Fruit fly (Drosophila melanogaster): ENCODE measurements around the gene upd2.

DNA sequence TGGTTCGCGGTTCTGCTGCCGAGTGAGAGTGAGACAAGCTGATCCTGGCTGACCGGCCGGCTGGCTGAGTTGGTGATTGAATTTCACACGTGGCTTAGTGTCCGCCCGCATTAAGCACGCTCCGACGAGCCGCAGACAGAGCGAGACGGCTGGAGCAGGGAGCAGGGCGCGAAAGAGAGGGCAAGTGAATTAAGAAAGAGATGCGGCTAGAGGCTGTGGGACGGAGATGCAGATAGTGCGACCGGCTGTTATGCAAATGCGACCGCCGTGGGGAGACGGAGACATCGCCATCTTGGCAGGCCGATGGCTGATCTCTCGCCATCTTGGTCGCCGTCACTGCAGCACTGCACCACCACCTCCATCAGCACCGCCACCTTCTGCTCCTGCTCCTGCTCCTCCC lies 23.8 kb upstream of the upd2 start:
- TF ChIP-seq CG8478 (optimal IDR thresholded peaks at IDR 0.05) (no peak), pan (optimal IDR thresholded peaks at IDR 0.05) (no peak), EcR (GFP tag; optimal IDR thresholded peaks at IDR 0.05) (no peak)

All from whole organism.